Fruit fly (Drosophila melanogaster) whole organism, prepupa: ENCODE results near the gene Best2.

Source experiments
- Blimp-1 ChIP-seq: fragments of 200-800 bp; sonication (Bioruptor generic); optimal IDR thresholded peaks from 3 replicates; lab custom pipeline; 2017; ENCODE audit warnings: missing biosample characterization, missing genetic modification characterization, mild to moderate bottlenecking, moderate library complexity, missing genetic modification reagents
- CG11762 ChIP-seq: fragments of 200-800 bp; sonication (Bioruptor generic); optimal IDR thresholded peaks from 3 replicates; lab custom pipeline; 2016; ENCODE audit warnings: missing biosample characterization, missing genetic modification characterization; ENCODE audit not compliant: insufficient read depth
- CG6792 ChIP-seq: fragments of 200-800 bp; sonication (Bioruptor generic); optimal IDR thresholded peaks from 3 replicates; lab custom pipeline; 2016; ENCODE audit warnings: missing biosample characterization, missing genetic modification characterization
- Hr4 ChIP-seq: fragments of 200-800 bp; sonication (Bioruptor generic); optimal IDR thresholded peaks from 3 replicates; lab custom pipeline; 2016; ENCODE audit warnings: missing biosample characterization, missing genetic modification characterization

DNA sequence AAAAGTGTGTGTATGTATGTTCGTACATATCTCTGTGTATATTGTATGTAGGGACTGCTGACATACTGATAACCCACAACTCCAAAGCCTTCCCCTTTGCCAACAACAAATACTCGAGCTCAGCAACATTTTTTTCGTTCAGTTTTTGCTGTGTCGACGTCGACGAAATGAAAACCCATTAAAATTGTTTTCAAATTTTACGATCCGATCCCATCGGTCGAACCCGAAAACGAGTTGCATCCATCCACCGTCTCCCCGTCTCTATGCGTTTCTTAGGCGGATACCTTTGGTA is 39.7 kb downstream of the Best2 start:
- TF ChIP-seq Hr4 (GFP tag; lab: Kevin White, UChicago), result no peak
- no peak for TF ChIP-seq CG6792 (GFP tag; lab: Kevin White, UChicago)
- no peak for TF ChIP-seq CG11762
- no peak for TF ChIP-seq Blimp-1 (GFP tag; lab: Kevin White, UChicago)
